Fruit fly (Drosophila melanogaster) whole organism, adult: ENCODE measurements around the gene CG9168.

Source experiments
- CG11617 ChIP-seq: fragments of 200-800 bp; sonication (Bioruptor generic); optimal IDR thresholded peaks from 2 replicates; lab custom pipeline; 2017; ENCODE audit warnings: mild to moderate bottlenecking, missing biosample characterization, missing genetic modification reagents, missing genetic modification characterization
- CG12768 ChIP-seq: fragments of 200-800 bp; sonication (Bioruptor generic); optimal IDR thresholded peaks from 2 replicates; lab custom pipeline; 2017; ENCODE audit warnings: missing biosample characterization, missing genetic modification characterization, mild to moderate bottlenecking, moderate library complexity, missing genetic modification reagents
- CG14711 ChIP-seq: fragments of 200-800 bp; sonication (Bioruptor generic); optimal IDR thresholded peaks from 2 replicates; lab custom pipeline; 2018; ENCODE audit warnings: missing biosample characterization, mild to moderate bottlenecking, missing genetic modification characterization, moderate library complexity
- CG1620 ChIP-seq: fragments of 200-800 bp; sonication (Bioruptor generic); optimal IDR thresholded peaks from 2 replicates; lab custom pipeline; 2016; ENCODE audit warnings: missing biosample characterization, missing genetic modification characterization
- CG33017 ChIP-seq: fragments of 200-800 bp; sonication (Bioruptor generic); optimal IDR thresholded peaks from 2 replicates; lab custom pipeline; 2018; ENCODE audit warnings: missing biosample characterization, mild to moderate bottlenecking, missing genetic modification characterization, moderate library complexity
- CG5204 ChIP-seq: fragments of 200-800 bp; sonication (Bioruptor generic); optimal IDR thresholded peaks from 2 replicates; lab custom pipeline; 2016; ENCODE audit warnings: missing biosample characterization, missing genetic modification characterization
- CG7045 ChIP-seq: fragments of 200-800 bp; sonication (Bioruptor generic); optimal IDR thresholded peaks from 2 replicates; lab custom pipeline; 2017; ENCODE audit warnings: missing biosample characterization, mild to moderate bottlenecking, missing genetic modification characterization
- CG7101 ChIP-seq: fragments of 200-800 bp; sonication (Bioruptor generic); optimal IDR thresholded peaks from 2 replicates; lab custom pipeline; 2018; ENCODE audit warnings: missing biosample characterization, mild to moderate bottlenecking, missing genetic modification characterization, moderate library complexity
- Clk ChIP-seq: fragments of 200-800 bp; sonication (Bioruptor generic); optimal IDR thresholded peaks from 2 replicates; lab custom pipeline; 2017; ENCODE audit warnings: missing biosample characterization, missing genetic modification characterization
- Crg-1 ChIP-seq: fragments of 200-800 bp; sonication (Bioruptor generic); optimal IDR thresholded peaks from 2 replicates; lab custom pipeline; 2016; ENCODE audit warnings: missing biosample characterization, missing genetic modification characterization
- Hr96 ChIP-seq: fragments of 200-800 bp; sonication (Bioruptor generic); optimal IDR thresholded peaks from 2 replicates; lab custom pipeline; 2016; ENCODE audit warnings: missing biosample characterization, missing genetic modification characterization
- Mnt ChIP-seq: fragments of 200-800 bp; sonication (Bioruptor generic); optimal IDR thresholded peaks from 2 replicates; lab custom pipeline; 2016; ENCODE audit warnings: missing biosample characterization, mild to moderate bottlenecking, missing genetic modification characterization
- bab1 ChIP-seq: fragments of 200-800 bp; sonication (Bioruptor generic); optimal IDR thresholded peaks from 3 replicates; lab custom pipeline; 2019; ENCODE audit warnings: missing biosample characterization, mild to moderate bottlenecking, missing genetic modification characterization, moderate library complexity
- cic ChIP-seq: fragments of 200-800 bp; sonication (Bioruptor generic); optimal IDR thresholded peaks from 2 replicates; lab custom pipeline; 2017; ENCODE audit warnings: missing biosample characterization, mild to moderate bottlenecking, missing genetic modification characterization, moderate library complexity
- cnc ChIP-seq, 2 experiments: fragments of >200 bp; optimal IDR thresholded peaks; 2 replicates each; lab custom pipeline; 2017
- kay ChIP-seq: fragments of 200-800 bp; sonication (Bioruptor generic); peaks from one replicate; lab custom pipeline; 2016; ENCODE audit warnings: missing biosample characterization, missing genetic modification characterization, borderline replicate concordance
- ovo ChIP-seq: fragments of 200-800 bp; sonication (Bioruptor generic); optimal IDR thresholded peaks from 2 replicates; lab custom pipeline; 2016; ENCODE audit warnings: missing biosample characterization, missing genetic modification characterization
- pad ChIP-seq: fragments of 200-800 bp; sonication (Bioruptor generic); optimal IDR thresholded peaks from 3 replicates; lab custom pipeline; 2017; ENCODE audit warnings: missing biosample characterization, missing genetic modification characterization, mild to moderate bottlenecking, moderate library complexity, missing genetic modification reagents
- tj ChIP-seq: fragments of 200-800 bp; sonication (Bioruptor generic); optimal IDR thresholded peaks from 3 replicates; lab custom pipeline; 2017; ENCODE audit warnings: missing biosample characterization, mild to moderate bottlenecking, missing genetic modification characterization, moderate library complexity
- toe ChIP-seq: fragments of 200-800 bp; sonication (Bioruptor generic); optimal IDR thresholded peaks from 2 replicates; lab custom pipeline; 2016; ENCODE audit warnings: missing biosample characterization, missing genetic modification characterization

CG9168 gene

DNA sequence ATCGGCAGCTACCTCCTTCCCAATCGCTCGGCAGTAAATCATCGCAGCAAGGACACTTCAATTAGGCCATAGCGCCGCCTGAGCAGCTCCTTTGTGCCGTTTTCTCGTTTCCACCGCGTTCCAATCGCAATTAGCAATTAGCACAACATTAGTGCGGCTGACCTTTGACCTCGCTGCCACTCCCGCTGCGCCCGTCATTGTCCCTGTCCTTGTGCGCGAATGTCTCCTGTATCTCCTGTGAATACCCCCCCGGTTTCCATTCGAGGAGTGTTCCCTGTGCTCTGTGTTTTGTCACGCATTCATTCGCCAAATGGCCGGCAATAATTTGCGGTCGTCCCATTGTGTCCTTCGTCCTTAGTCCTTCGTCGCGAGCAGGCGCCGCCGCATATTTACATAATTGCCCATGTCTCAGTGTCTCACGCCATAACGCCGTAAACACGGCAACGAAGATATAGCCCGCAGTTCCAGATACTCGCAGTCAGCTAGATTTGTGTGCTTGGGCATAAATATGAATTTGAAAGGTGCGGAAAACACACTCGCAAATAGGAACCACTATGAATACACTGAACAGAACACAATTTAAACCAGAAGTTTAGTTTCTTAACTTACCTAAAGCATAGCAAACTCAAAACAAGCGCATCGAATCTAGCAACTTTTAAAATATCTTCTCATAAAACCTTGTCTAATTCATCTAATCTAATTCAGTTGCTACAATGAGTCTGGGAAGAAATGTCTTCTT is at the start of gene CG9168:
Gene CG9168 (plus strand): TSS at position 689 of the 739 bp plus-strand sequence.
- no peak for TF ChIP-seq ovo (GFP tag; lab: Kevin White, UChicago)
- TF ChIP-seq cic (GFP tag; lab: Kevin White, UChicago): no peak
- no peak for TF ChIP-seq toe (GFP tag; lab: Kevin White, UChicago)
- TF ChIP-seq pad (GFP tag; lab: Kevin White, UChicago): no peak
- TF ChIP-seq Hr96: no peak
- no peak for TF ChIP-seq CG7101
- TF ChIP-seq kay (GFP tag; lab: Kevin White, UChicago): no peak
- TF ChIP-seq bab1 (GFP tag; lab: Kevin White, UChicago): no peak
- TF ChIP-seq Mnt (GFP tag; lab: Kevin White, UChicago): no peak
- TF ChIP-seq CG11617: no peak
- TF ChIP-seq CG1620 (GFP tag; lab: Kevin White, UChicago): no peak
- TF ChIP-seq CG33017: no peak
- no peak for TF ChIP-seq Clk
- no peak for TF ChIP-seq Crg-1 (GFP tag; lab: Kevin White, UChicago)
- no peak for TF ChIP-seq CG5204 (GFP tag; lab: Kevin White, UChicago)
- no peak for TF ChIP-seq cnc (optimal IDR thresholded peaks at IDR 0.05; lab: Kevin White, UChicago)
- TF ChIP-seq CG12768 (GFP tag; lab: Kevin White, UChicago): no peak
- no peak for TF ChIP-seq CG14711

DNA sequence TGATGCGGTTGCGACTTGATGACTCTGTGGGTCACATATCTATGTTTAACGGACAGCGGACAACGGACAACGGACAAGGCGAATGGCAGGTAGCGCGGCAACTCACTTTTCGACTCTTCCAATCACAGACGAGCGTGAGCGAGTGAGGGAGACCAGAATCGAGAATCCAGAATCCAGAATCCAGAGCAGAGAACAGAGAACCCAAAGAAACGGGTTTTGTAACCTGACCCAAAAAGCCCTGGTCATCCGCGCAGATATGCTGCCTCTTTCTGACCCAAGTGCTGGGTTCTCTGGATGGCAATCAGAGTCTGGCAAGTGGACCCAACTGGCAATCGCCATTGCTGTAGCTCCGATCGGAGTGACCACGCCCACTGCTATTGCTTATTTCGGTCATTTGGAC is 46.5 kb upstream of the CG9168 start:
- TF ChIP-seq kay (GFP tag; lab: Kevin White, UChicago) (no peak), Hr96 (no peak), cic (GFP tag; lab: Kevin White, UChicago) (no peak), CG7101 (no peak), CG14711 (no peak), CG1620 (GFP tag; lab: Kevin White, UChicago) (no peak), CG5204 (GFP tag; lab: Kevin White, UChicago) (no peak), ovo (GFP tag; lab: Kevin White, UChicago) (no peak), bab1 (GFP tag; lab: Kevin White, UChicago) (no peak), CG11617 (no peak), cnc (optimal IDR thresholded peaks at IDR 0.05; lab: Kevin White, UChicago) (no peak), CG12768 (GFP tag; lab: Kevin White, UChicago) (no peak), CG7045 (GFP tag; lab: Kevin White, UChicago) (no peak), tj (GFP tag; lab: Kevin White, UChicago) (no peak), Clk (no peak), toe (GFP tag; lab: Kevin White, UChicago) (no peak), Crg-1 (GFP tag; lab: Kevin White, UChicago) (no peak), pad (GFP tag; lab: Kevin White, UChicago) (no peak)

- TF ChIP-seq CG12768 (GFP tag; lab: Kevin White, UChicago): no peak
- peak; percentile 6 for TF ChIP-seq cic (GFP tag; lab: Kevin White, UChicago)
- TF ChIP-seq Hr96: no peak
Observed at dm6 chr3L:1366879-1367650, 43.8 kb upstream of the CG9168 start.

dm6 chr3L:1368201-1368617 is 42.6 kb upstream of the CG9168 start:
- TF ChIP-seq kay (GFP tag; lab: Kevin White, UChicago): no peak
- TF ChIP-seq pad (GFP tag; lab: Kevin White, UChicago): peak; percentile 63

- TF ChIP-seq CG1620 (GFP tag; lab: Kevin White, UChicago) (no peak), CG12768 (GFP tag; lab: Kevin White, UChicago) (no peak), kay (GFP tag; lab: Kevin White, UChicago) (no peak), Crg-1 (GFP tag; lab: Kevin White, UChicago) (no peak), Hr96 (no peak), ovo (GFP tag; lab: Kevin White, UChicago) (no peak), pad (GFP tag; lab: Kevin White, UChicago) (no peak), cic (GFP tag; lab: Kevin White, UChicago) (no peak), toe (GFP tag; lab: Kevin White, UChicago) (no peak), Clk (no peak), bab1 (GFP tag; lab: Kevin White, UChicago) (no peak), cnc (optimal IDR thresholded peaks at IDR 0.05; lab: Kevin White, UChicago) (no peak), CG7045 (GFP tag; lab: Kevin White, UChicago) (no peak), Mnt (GFP tag; lab: Kevin White, UChicago) (no peak), CG14711 (no peak), CG33017 (no peak), CG7101 (no peak), tj (GFP tag; lab: Kevin White, UChicago) (no peak), CG5204 (GFP tag; lab: Kevin White, UChicago) (no peak)
Observed at dm6 chr3L:1370099-1370678, 40.7 kb upstream of the CG9168 start, which contains the start of gene ru. Gene ru (plus strand): TSS chr3L:1370628.

DNA sequence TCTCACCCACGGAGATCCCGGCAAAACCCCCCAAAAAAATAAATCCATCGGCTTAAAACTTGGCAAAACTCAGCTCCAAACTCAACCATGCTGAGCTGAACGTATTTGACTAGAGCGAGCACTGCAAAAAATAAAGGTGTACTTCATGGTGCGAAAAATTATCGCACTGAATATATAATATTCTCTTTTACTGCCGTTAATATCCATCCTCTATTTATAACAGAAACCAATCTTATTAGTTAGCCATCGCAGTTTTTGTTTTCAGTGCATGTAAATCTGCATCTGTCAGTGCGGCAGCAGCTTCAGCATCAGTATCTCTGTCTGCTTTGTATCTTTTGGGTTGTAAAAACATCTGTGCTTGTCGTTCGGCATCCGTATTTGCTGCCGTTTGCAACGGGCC is 39.9 kb upstream of the CG9168 start:
- TF ChIP-seq Mnt (GFP tag; lab: Kevin White, UChicago) (no peak), Crg-1 (GFP tag; lab: Kevin White, UChicago) (no peak), CG33017 (no peak), toe (GFP tag; lab: Kevin White, UChicago) (no peak), ovo (GFP tag; lab: Kevin White, UChicago) (no peak), CG14711 (no peak), bab1 (GFP tag; lab: Kevin White, UChicago) (no peak), CG1620 (GFP tag; lab: Kevin White, UChicago) (no peak), CG5204 (GFP tag; lab: Kevin White, UChicago) (no peak), Hr96 (no peak), cic (GFP tag; lab: Kevin White, UChicago) (no peak), CG12768 (GFP tag; lab: Kevin White, UChicago) (no peak), CG11617 (no peak), CG7045 (GFP tag; lab: Kevin White, UChicago) (no peak), Clk (no peak), pad (GFP tag; lab: Kevin White, UChicago) (no peak), tj (GFP tag; lab: Kevin White, UChicago) (no peak), CG7101 (no peak), cnc (optimal IDR thresholded peaks at IDR 0.05; lab: Kevin White, UChicago) (no peak), kay (GFP tag; lab: Kevin White, UChicago) (no peak)
